Fruit fly (Drosophila melanogaster) whole organism, embryonic: Measurements from ENCODE around the gene CG17930.

Source experiments
- B-H2 ChIP-seq: fragments of 200-800 bp; sonication (Bioruptor generic); optimal IDR thresholded peaks from 2 replicates; lab custom pipeline; 2018; ENCODE audit warnings: missing biosample characterization, mild to moderate bottlenecking, missing genetic modification characterization
- BtbVII ChIP-seq: fragments of 200-800 bp; sonication (Bioruptor generic); optimal IDR thresholded peaks from 3 replicates; lab custom pipeline; 2017; ENCODE audit warnings: missing biosample characterization, mild to moderate bottlenecking, missing genetic modification characterization
- C15 ChIP-seq: fragments of 200-800 bp; sonication (Bioruptor generic); IDR thresholded peaks from 3 replicates; pipeline ENCODE4 v1.3.6; 2022; ENCODE audit warnings: missing biosample characterization, missing genetic modification characterization
- CG10431 ChIP-seq: fragments of 200-800 bp; sonication (Bioruptor generic); optimal IDR thresholded peaks from 3 replicates; lab custom pipeline; 2018; ENCODE audit warnings: missing biosample characterization, mild to moderate bottlenecking, missing genetic modification characterization
- CG11093 ChIP-seq: fragments of 200-800 bp; sonication (Bioruptor generic); IDR thresholded peaks from 3 replicates; pipeline ENCODE4 v1.3.6; 2022; ENCODE audit warnings: missing biosample characterization, missing genetic modification characterization
- CG11247 ChIP-seq: fragments of 200-800 bp; sonication (Bioruptor generic); IDR thresholded peaks from 2 replicates; pipeline ENCODE4 v1.3.6; 2022; ENCODE audit warnings: missing biosample characterization, missing genetic modification characterization
- CG12769 ChIP-seq: fragments of 200-800 bp; sonication (Bioruptor generic); optimal IDR thresholded peaks from 2 replicates; lab custom pipeline; 2019; ENCODE audit warnings: missing biosample characterization, mild to moderate bottlenecking, missing genetic modification characterization, moderate library complexity
- CG15514 ChIP-seq: fragments of 200-800 bp; sonication (Bioruptor generic); optimal IDR thresholded peaks from 3 replicates; lab custom pipeline; 2017; ENCODE audit warnings: missing biosample characterization, missing genetic modification characterization, mild to moderate bottlenecking, moderate library complexity, missing genetic modification reagents
- CG17829 ChIP-seq: fragments of 200-800 bp; optimal IDR thresholded peaks from 2 replicates; lab custom pipeline; 2019; ENCODE audit warnings: missing biosample characterization, mild to moderate bottlenecking, missing genetic modification characterization, moderate library complexity
- CG17912 ChIP-seq: fragments of 200-800 bp; sonication (Bioruptor generic); optimal IDR thresholded peaks from 2 replicates; lab custom pipeline; 2018; ENCODE audit warnings: missing biosample characterization, mild to moderate bottlenecking, missing genetic modification characterization
- CG31365 ChIP-seq: fragments of 200-800 bp; sonication (Bioruptor generic); optimal IDR thresholded peaks from 2 replicates; lab custom pipeline; 2018; ENCODE audit warnings: missing biosample characterization, mild to moderate bottlenecking, missing genetic modification characterization
- CG3163 ChIP-seq: fragments of 200-800 bp; sonication (Bioruptor generic); optimal IDR thresholded peaks from 3 replicates; lab custom pipeline; 2016; ENCODE audit warnings: missing biosample characterization, missing genetic modification characterization
- CG34376 ChIP-seq: fragments of 200-800 bp; sonication (Bioruptor generic); optimal IDR thresholded peaks from 2 replicates; lab custom pipeline; 2018; ENCODE audit warnings: missing biosample characterization, mild to moderate bottlenecking, missing genetic modification characterization
- CG3847 ChIP-seq: fragments of 200-800 bp; sonication (Bioruptor generic); IDR thresholded peaks from 2 replicates; pipeline ENCODE4 v1.3.6; 2022; ENCODE audit warnings: missing biosample characterization, missing genetic modification characterization
- CG4360 ChIP-seq: fragments of 200-800 bp; sonication (Bioruptor generic); IDR thresholded peaks from 2 replicates; pipeline ENCODE4 v1.3.6; 2022; ENCODE audit warnings: missing biosample characterization, missing genetic modification characterization
- CG6689 ChIP-seq: fragments of 200-800 bp; sonication (Bioruptor generic); IDR thresholded peaks from 2 replicates; pipeline ENCODE4 v1.3.6; 2022; ENCODE audit warnings: missing biosample characterization, missing genetic modification characterization
- D19B ChIP-seq: fragments of 200-800 bp; sonication (Bioruptor generic); optimal IDR thresholded peaks from 2 replicates; lab custom pipeline; 2017; ENCODE audit warnings: missing biosample characterization, mild to moderate bottlenecking, missing genetic modification characterization
- Deaf1 ChIP-seq: fragments of 200-800 bp; optimal IDR thresholded peaks from 3 replicates; lab custom pipeline; 2019; ENCODE audit warnings: missing biosample characterization, mild to moderate bottlenecking, missing genetic modification characterization, moderate library complexity
- E2f1 ChIP-seq: fragments of 200-800 bp; sonication (Bioruptor generic); IDR thresholded peaks from 2 replicates; pipeline ENCODE4 v1.3.6; 2022; ENCODE audit warnings: missing biosample characterization, missing genetic modification characterization
- E2f2 ChIP-seq: fragments of 200-800 bp; sonication (Bioruptor generic); IDR thresholded peaks from 2 replicates; pipeline ENCODE4 v1.3.6; 2022; ENCODE audit warnings: missing biosample characterization, missing genetic modification characterization
- Ets97D ChIP-seq: fragments of 200-800 bp; sonication (Bioruptor generic); optimal IDR thresholded peaks from 3 replicates; lab custom pipeline; 2016; ENCODE audit warnings: missing biosample characterization, missing genetic modification characterization
- HmgZ ChIP-seq: fragments of 200-800 bp; sonication (Bioruptor generic); optimal IDR thresholded peaks from 2 replicates; lab custom pipeline; 2018; ENCODE audit warnings: missing biosample characterization, mild to moderate bottlenecking, missing genetic modification characterization
- Hr39 ChIP-seq: fragments of >200 bp; optimal IDR thresholded peaks from 2 replicates; lab custom pipeline; 2017
- Hsf ChIP-seq: fragments of 200-800 bp; sonication (Bioruptor generic); optimal IDR thresholded peaks from 3 replicates; lab custom pipeline; 2016; ENCODE audit warnings: missing biosample characterization, missing genetic modification characterization
- Meics ChIP-seq: fragments of 200-800 bp; sonication (Bioruptor generic); optimal IDR thresholded peaks from 2 replicates; lab custom pipeline; 2017; ENCODE audit warnings: missing biosample characterization, mild to moderate bottlenecking, missing genetic modification characterization
- Pdp1 ChIP-seq, 2 experiments: fragments of 200-800 bp; sonication (Bioruptor generic); optimal IDR thresholded peaks; 3 replicates each; lab custom pipeline; 2016; ENCODE audit warnings: missing biosample characterization in 2 of 2, missing genetic modification characterization in 2 of 2, mild to moderate bottlenecking in 1 of 2, moderate library complexity in 1 of 2
- Scr ChIP-seq: fragments of 200-800 bp; sonication (Bioruptor generic); IDR thresholded peaks from 2 replicates; pipeline ENCODE4 v1.3.6; 2022; ENCODE audit warnings: missing biosample characterization, missing genetic modification characterization; ENCODE audit not compliant: partially characterized antibody
- Taf1 ChIP-seq: fragments of 200-800 bp; sonication (Bioruptor generic); IDR thresholded peaks from 2 replicates; pipeline ENCODE4 v1.3.6; 2022; ENCODE audit warnings: missing biosample characterization, missing genetic modification characterization
- Tbp ChIP-seq: fragments of >200 bp; optimal IDR thresholded peaks from 2 replicates; lab custom pipeline; 2018; ENCODE audit warnings: missing biosample characterization, missing genetic modification characterization
- Trl ChIP-seq, 3 experiments: fragments of >200 bp in 2 of 3; fragments of 200-800 bp in 1 of 3; sonication (Bioruptor generic) in 1 of 3; optimal IDR thresholded peaks; 2 replicates in 1 of 3; 3 replicates in 2 of 3; lab custom pipeline; 2016 to 2017; ENCODE audit warnings: missing biosample characterization in 1 of 3, missing genetic modification characterization in 1 of 3
- Usf ChIP-seq: fragments of 200-800 bp; sonication (Bioruptor generic); optimal IDR thresholded peaks from 2 replicates; lab custom pipeline; 2017; ENCODE audit warnings: missing genotype, missing biosample characterization, missing genetic modification characterization
- ab ChIP-seq: fragments of 200-800 bp; sonication (Bioruptor generic); optimal IDR thresholded peaks from 2 replicates; lab custom pipeline; 2016; ENCODE audit warnings: missing biosample characterization, missing genetic modification characterization
- disco-r ChIP-seq: fragments of 200-800 bp; sonication (Bioruptor generic); optimal IDR thresholded peaks from 2 replicates; lab custom pipeline; 2016; ENCODE audit warnings: missing biosample characterization, missing genetic modification characterization
- fd3F ChIP-seq: fragments of 200-800 bp; sonication (Bioruptor generic); optimal IDR thresholded peaks from 2 replicates; lab custom pipeline; 2018; ENCODE audit warnings: missing biosample characterization, mild to moderate bottlenecking, missing genetic modification characterization, moderate library complexity
- gce ChIP-seq: fragments of 200-800 bp; sonication (Bioruptor generic); IDR thresholded peaks from 3 replicates; pipeline ENCODE4 v1.3.6; 2022; ENCODE audit warnings: missing biosample characterization, missing genetic modification characterization
- grn ChIP-seq: fragments of 200-800 bp; sonication (Bioruptor generic); optimal IDR thresholded peaks from 3 replicates; lab custom pipeline; 2017; ENCODE audit warnings: missing biosample characterization, missing genetic modification characterization
- gsb ChIP-seq: fragments of 200-800 bp; sonication (Bioruptor generic); IDR thresholded peaks from 2 replicates; pipeline ENCODE4 v1.3.6; 2022; ENCODE audit warnings: missing biosample characterization, missing genetic modification characterization
- ind ChIP-seq: fragments of 200-800 bp; sonication (Bioruptor generic); optimal IDR thresholded peaks from 3 replicates; lab custom pipeline; 2016; ENCODE audit warnings: missing biosample characterization, missing genetic modification characterization
- jing ChIP-seq: fragments of 200-800 bp; sonication (Bioruptor generic); optimal IDR thresholded peaks from 2 replicates; lab custom pipeline; 2018; ENCODE audit warnings: missing biosample characterization, mild to moderate bottlenecking, missing genetic modification characterization
- lov ChIP-seq, 2 experiments: fragments of 200-800 bp in 1 of 2; fragments of >200 bp in 1 of 2; sonication (Bioruptor generic) in 1 of 2; IDR thresholded peaks in 1 of 2; optimal IDR thresholded peaks in 1 of 2; 2 replicates in 1 of 2; 3 replicates in 1 of 2; pipeline versions ENCODE4 v1.3.6 to Lab custom; 2017 to 2022; ENCODE audit warnings: missing biosample characterization in 1 of 2, missing genetic modification characterization in 1 of 2
- maf-S ChIP-seq: fragments of 200-800 bp; sonication (Bioruptor generic); optimal IDR thresholded peaks from 2 replicates; lab custom pipeline; 2016; ENCODE audit warnings: missing biosample characterization, missing genetic modification characterization
- nau ChIP-seq: fragments of 200-800 bp; sonication (Bioruptor generic); optimal IDR thresholded peaks from 3 replicates; lab custom pipeline; 2017; ENCODE audit warnings: missing biosample characterization, mild to moderate bottlenecking, missing genetic modification characterization, missing genetic modification reagents
- nerfin-2 ChIP-seq: fragments of 200-800 bp; sonication (Bioruptor generic); IDR thresholded peaks from 2 replicates; pipeline ENCODE4 v1.3.6; 2022; ENCODE audit warnings: missing biosample characterization, missing genetic modification characterization; ENCODE audit not compliant: partially characterized antibody
- pita ChIP-seq: fragments of 200-800 bp; sonication (Bioruptor generic); optimal IDR thresholded peaks from 2 replicates; lab custom pipeline; 2017; ENCODE audit warnings: missing biosample characterization, mild to moderate bottlenecking, missing genetic modification characterization
- ranshi ChIP-seq: fragments of 200-800 bp; sonication (Bioruptor generic); IDR thresholded peaks from 2 replicates; pipeline ENCODE4 v1.3.6; 2022; ENCODE audit warnings: missing biosample characterization, missing genetic modification characterization
- shn ChIP-seq: fragments of 200-800 bp; sonication (Bioruptor generic); optimal IDR thresholded peaks from 3 replicates; lab custom pipeline; 2016; ENCODE audit warnings: missing biosample characterization, missing genetic modification characterization
- sob ChIP-seq: fragments of 200-800 bp; sonication (Bioruptor generic); IDR thresholded peaks from 2 replicates; pipeline ENCODE4 v1.3.6; 2022; ENCODE audit warnings: missing biosample characterization, missing genetic modification characterization
- stwl ChIP-seq: fragments of 200-800 bp; sonication (Bioruptor generic); optimal IDR thresholded peaks from 3 replicates; lab custom pipeline; 2018; ENCODE audit warnings: missing biosample characterization, mild to moderate bottlenecking, missing genetic modification characterization, moderate library complexity
- sug ChIP-seq: fragments of 200-800 bp; optimal IDR thresholded peaks from 2 replicates; lab custom pipeline; 2019; ENCODE audit warnings: missing biosample characterization, mild to moderate bottlenecking, missing genetic modification characterization, moderate library complexity

CG17930 gene

DNA sequence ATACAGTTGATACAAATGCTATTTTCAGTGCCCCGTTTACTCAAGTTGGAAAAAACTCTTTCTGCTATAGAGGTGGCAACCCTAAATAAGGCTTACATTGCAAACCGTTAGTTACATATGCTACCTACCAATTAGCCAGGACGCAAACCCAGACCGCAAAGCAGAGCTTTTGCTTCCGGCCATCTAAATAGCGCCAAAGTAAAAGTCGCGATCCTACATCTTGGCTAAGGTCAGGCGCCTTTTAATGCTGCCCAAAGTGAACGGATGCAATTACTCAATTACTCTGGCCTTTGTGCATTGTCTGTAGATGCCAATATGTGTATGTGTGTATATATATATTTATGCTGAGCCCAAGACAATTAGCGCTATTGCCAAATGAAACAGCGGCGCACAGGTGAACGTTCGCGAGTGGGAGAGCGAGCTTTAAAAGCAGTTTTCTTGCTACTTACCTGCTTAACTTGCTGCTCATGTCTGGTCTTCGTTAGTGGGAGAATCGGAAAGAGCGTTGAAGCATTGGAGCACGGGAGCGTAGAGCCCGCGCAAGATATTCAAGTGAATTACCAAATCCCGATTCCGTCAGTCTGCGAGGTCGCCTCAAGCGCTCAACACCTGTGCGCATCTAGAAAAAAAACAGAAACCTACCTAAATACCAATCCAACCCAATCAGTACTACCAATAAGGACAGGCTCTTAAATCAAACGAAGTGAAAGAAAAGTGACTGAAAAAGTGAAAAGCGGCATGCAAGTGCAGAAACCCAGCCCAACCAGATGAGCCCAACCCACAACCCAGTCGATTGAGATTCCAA, 22.3 kb upstream of the CG17930 start, which contains the start of gene Zip89B (continued):
- TF ChIP-seq CG31365 = peak; percentile 72
- TF ChIP-seq gsb (GFP tag; lab: Robert Waterston, UW) = no peak
- no peak for TF ChIP-seq nerfin-2 (GFP tag; lab: Robert Waterston, UW)
- TF ChIP-seq jing (GFP tag; lab: Kevin White, UChicago) = no peak
- TF ChIP-seq Trl (optimal IDR thresholded peaks at IDR 0.05; lab: Kevin White, UChicago) = peak; percentile 56 to 81
- TF ChIP-seq Trl (GFP tag; optimal IDR thresholded peaks at IDR 0.05; lab: Kevin White, UChicago) = no peak
- TF ChIP-seq CG12769 (tag; lab: Kevin White, UChicago) = peak; percentile 62
- peak; percentile 44 for TF ChIP-seq E2f2 (GFP tag; lab: Robert Waterston, UW)
- no peak for TF ChIP-seq CG4360 (GFP tag; lab: Robert Waterston, UW)
- no peak for TF ChIP-seq shn (GFP tag; lab: Kevin White, UChicago)
- TF ChIP-seq fd3F (GFP tag; lab: Kevin White, UChicago) = no peak
- no peak; the same call in 1 of the 2 replicates for TF ChIP-seq ranshi (GFP tag; lab: Robert Waterston, UW)
- peak; percentile 37 for TF ChIP-seq CG34376 (GFP tag; lab: Kevin White, UChicago)
- TF ChIP-seq E2f1 = no peak
- no peak for TF ChIP-seq CG17912 (GFP tag; lab: Kevin White, UChicago)
- peak; percentile 46 for TF ChIP-seq HmgZ (tag; lab: Kevin White, UChicago)
- no peak for TF ChIP-seq grn
- TF ChIP-seq Taf1 = peak; percentile 33; the same call in 1 of the 2 replicates
- no peak for TF ChIP-seq Tbp (GFP tag; lab: Kevin White, UChicago)
- peak; percentile 17 for TF ChIP-seq B-H2 (GFP tag; lab: Kevin White, UChicago)
- no peak for TF ChIP-seq disco-r (GFP tag; lab: Kevin White, UChicago)
- TF ChIP-seq CG6689 (GFP tag; lab: Robert Waterston, UW) = peak; percentile 13; the same call in 1 of the 2 replicates
- no peak for TF ChIP-seq Hsf (GFP tag; lab: Kevin White, UChicago)
- TF ChIP-seq sob = 0 out of 2 replicates have a peak, but pooled peaks have one; percentile 43
- TF ChIP-seq lov (optimal IDR thresholded peaks at IDR 0.05; lab: Kevin White, UChicago) = no peak
- TF ChIP-seq lov (GFP tag; IDR thresholded peaks at IDR 0.05; lab: Robert Waterston, UW) = no peak
- TF ChIP-seq sug (tag; lab: Kevin White, UChicago) = peak; percentile 6
- TF ChIP-seq Scr (GFP tag; lab: Robert Waterston, UW) = 0 out of 2 replicates have a peak, but pooled peaks have one; percentile 7
- peak; percentile 40 for TF ChIP-seq pita
- TF ChIP-seq Ets97D (GFP tag; lab: Kevin White, UChicago) = peak; percentile 59
- TF ChIP-seq stwl = peak; percentile 47
- TF ChIP-seq Meics = no peak
- TF ChIP-seq ind (GFP tag; lab: Kevin White, UChicago) = no peak
- TF ChIP-seq maf-S (GFP tag; lab: Kevin White, UChicago) = no peak
- peak; percentile 10 for TF ChIP-seq D19B (GFP tag; lab: Kevin White, UChicago)
- TF ChIP-seq C15 (GFP tag; lab: Robert Waterston, UW) = 0 out of 3 replicates have a peak, but pooled peaks have one; percentile 30
- no peak for TF ChIP-seq Hr39 (lab: Kevin White, UChicago)
- TF ChIP-seq gce (GFP tag; lab: Robert Waterston, UW) = no peak
- peak; percentile 20 for TF ChIP-seq CG10431
- peak; percentile 30 for TF ChIP-seq CG3163
- no peak for TF ChIP-seq nau (GFP tag; lab: Kevin White, UChicago)
- no peak for TF ChIP-seq Usf (GFP tag; lab: Kevin White, UChicago)
- peak; percentile 53 for TF ChIP-seq BtbVII (GFP tag; lab: Kevin White, UChicago)
- TF ChIP-seq CG15514 (GFP tag; lab: Kevin White, UChicago) = peak; percentile 14
- TF ChIP-seq Pdp1 (GFP tag; optimal IDR thresholded peaks at IDR 0.05; lab: Kevin White, UChicago) = peak in 1 of 2 experiments; percentile 56
- TF ChIP-seq Deaf1 (tag; lab: Kevin White, UChicago) = peak; percentile 1
- TF ChIP-seq CG3847 (GFP tag; lab: Robert Waterston, UW) = no peak
- no peak for TF ChIP-seq CG11247 (GFP tag; lab: Robert Waterston, UW)
- no peak for TF ChIP-seq CG17829 (tag; lab: Kevin White, UChicago)
- no peak for TF ChIP-seq CG11093 (GFP tag; lab: Robert Waterston, UW)
- TF ChIP-seq ab (GFP tag; lab: Kevin White, UChicago) = no peak
